Fruit fly (Drosophila melanogaster): ENCODE data around the gene CG44406.

DNA sequence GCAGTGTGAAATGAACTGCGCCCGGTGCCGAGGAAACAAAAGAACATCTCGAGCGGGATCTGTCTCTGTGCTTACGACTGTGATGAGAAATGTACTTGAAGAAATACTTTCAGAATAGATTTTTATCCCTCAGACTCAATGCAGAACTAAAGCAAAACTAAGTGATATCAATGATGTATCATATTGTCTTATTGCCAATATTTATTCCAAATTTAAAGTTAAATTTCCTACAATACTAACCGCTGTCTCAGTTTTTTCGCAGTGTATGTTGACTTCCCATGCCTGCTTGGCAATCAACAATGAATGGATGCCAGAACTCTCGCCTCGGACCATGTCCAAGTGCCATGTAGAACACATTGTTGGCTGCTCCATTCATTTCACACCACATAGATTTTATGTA lies 45.4 kb upstream of the CG44406 start:
- TF ChIP-seq Sin3A (optimal IDR thresholded peaks at IDR 0.05): no peak
- TF ChIP-seq Myc (optimal IDR thresholded peaks at IDR 0.05): no peak
- no peak for TF ChIP-seq ttk (optimal IDR thresholded peaks at IDR 0.05)
- TF ChIP-seq insv (optimal IDR thresholded peaks at IDR 0.05): no peak
- no peak for TF ChIP-seq h (optimal IDR thresholded peaks at IDR 0.05)
- no peak for TF ChIP-seq psq (optimal IDR thresholded peaks at IDR 0.05)

Data from Kc167 (cell line).